Fruit fly (Drosophila melanogaster): ENCODE data around the gene Rlb1.

Rlb1 gene

dm6 chr3R:9533181-9534124 is 20.3 kb downstream of the Rlb1 start (continued):
- TF ChIP-seq Dfd (GFP tag; optimal IDR thresholded peaks at IDR 0.05): no peak
- peak; percentile 54 for TF ChIP-seq GATAd (GFP tag; optimal IDR thresholded peaks at IDR 0.05)
- peak; percentile 18 for TF ChIP-seq usp (GFP tag; optimal IDR thresholded peaks at IDR 0.05)
- no peak for TF ChIP-seq pan (optimal IDR thresholded peaks at IDR 0.05)

dm6 chr3R:9534125-9534496 is 21.0 kb downstream of the Rlb1 start:
- TF ChIP-seq h (GFP tag; optimal IDR thresholded peaks at IDR 0.05): peak; percentile 77
- TF ChIP-seq tai (GFP tag; optimal IDR thresholded peaks at IDR 0.05): peak; percentile 81
- no peak for TF ChIP-seq jim (GFP tag; optimal IDR thresholded peaks at IDR 0.05)
- no peak for TF ChIP-seq N (GFP tag; optimal IDR thresholded peaks at IDR 0.05)
- no peak for TF ChIP-seq Abd-B (GFP tag; optimal IDR thresholded peaks at IDR 0.05)
- peak; percentile 69 for TF ChIP-seq dsf (GFP tag; optimal IDR thresholded peaks at IDR 0.05; ENCODE audit: borderline replicate concordance)
- TF ChIP-seq HLH106 (tag; optimal IDR thresholded peaks at IDR 0.05): peak; percentile 80
- TF ChIP-seq usp (GFP tag; optimal IDR thresholded peaks at IDR 0.05): no peak
- peak; percentile 77 for TF ChIP-seq brk (GFP tag; optimal IDR thresholded peaks at IDR 0.05)
- no peak for TF ChIP-seq dl (GFP tag; optimal IDR thresholded peaks at IDR 0.05; ENCODE audit: insufficient read depth in 1 of 2, partially characterized antibody in 2 of 2)
- no peak for TF ChIP-seq Mio (GFP tag; optimal IDR thresholded peaks at IDR 0.05)
- peak; percentile 6 for TF ChIP-seq GATAd (GFP tag; optimal IDR thresholded peaks at IDR 0.05)
- TF ChIP-seq Jra (GFP tag; optimal IDR thresholded peaks at IDR 0.05): peak; percentile 65
- TF ChIP-seq Rel (GFP tag; optimal IDR thresholded peaks at IDR 0.05): no peak
- TF ChIP-seq Rel (tag; optimal IDR thresholded peaks at IDR 0.05): no peak
- no peak for TF ChIP-seq Myc (optimal IDR thresholded peaks at IDR 0.05)
- peak; percentile 84 for TF ChIP-seq Sp1 (GFP tag; optimal IDR thresholded peaks at IDR 0.05)
- peak; percentile 90 for TF ChIP-seq rgr (GFP tag; optimal IDR thresholded peaks at IDR 0.05)
- peak; percentile 7 for TF ChIP-seq CG9705 (GFP tag; optimal IDR thresholded peaks at IDR 0.05)
- no peak for TF ChIP-seq pan (optimal IDR thresholded peaks at IDR 0.05)
- TF ChIP-seq br (GFP tag; optimal IDR thresholded peaks at IDR 0.05): peak; percentile 87
- TF ChIP-seq CG32264 (GFP tag; optimal IDR thresholded peaks at IDR 0.05): peak; percentile 70
- no peak for TF ChIP-seq CrebA (GFP tag; optimal IDR thresholded peaks at IDR 0.05; ENCODE audit: borderline replicate concordance)
- no peak for TF ChIP-seq lola (GFP tag; optimal IDR thresholded peaks at IDR 0.05)
- no peak for TF ChIP-seq Vsx2 (GFP tag; optimal IDR thresholded peaks at IDR 0.05; ENCODE audit: partially characterized antibody)
- TF ChIP-seq woc (GFP tag; optimal IDR thresholded peaks at IDR 0.05): peak; percentile 66
- TF ChIP-seq OdsH (GFP tag; optimal IDR thresholded peaks at IDR 0.05): peak; percentile 85
- TF ChIP-seq Hr83 (GFP tag; optimal IDR thresholded peaks at IDR 0.05; ENCODE audit: poor library complexity, severe bottlenecking): no peak
- TF ChIP-seq psq (GFP tag; optimal IDR thresholded peaks at IDR 0.05): peak; percentile 66
- peak; percentile 89 for TF ChIP-seq fru (GFP tag; optimal IDR thresholded peaks at IDR 0.05)
- TF ChIP-seq Hnf4 (GFP tag; optimal IDR thresholded peaks at IDR 0.05): peak; percentile 87
- TF ChIP-seq sage (GFP tag; optimal IDR thresholded peaks at IDR 0.05): peak; percentile 50
- TF ChIP-seq Hr78 (GFP tag; optimal IDR thresholded peaks at IDR 0.05): no peak
- TF ChIP-seq Dif (GFP tag; optimal IDR thresholded peaks at IDR 0.05; ENCODE audit: partially characterized antibody): no peak
- peak; percentile 63 for TF ChIP-seq dmrt93B (GFP tag; optimal IDR thresholded peaks at IDR 0.05)
- TF ChIP-seq ey (GFP tag; optimal IDR thresholded peaks at IDR 0.05): peak; percentile 88
- peak in 1 of 2 experiments; percentile 84 for TF ChIP-seq foxo (GFP tag; optimal IDR thresholded peaks at IDR 0.05)
- no peak for TF ChIP-seq Dfd (GFP tag; optimal IDR thresholded peaks at IDR 0.05)
- peak; percentile 85 for TF ChIP-seq sv (GFP tag; optimal IDR thresholded peaks at IDR 0.05)

Measured in whole organism, wandering third instar larva.